Worm (Caenorhabditis elegans): Measurements from ENCODE around the gene F22B3.5.

DNA sequence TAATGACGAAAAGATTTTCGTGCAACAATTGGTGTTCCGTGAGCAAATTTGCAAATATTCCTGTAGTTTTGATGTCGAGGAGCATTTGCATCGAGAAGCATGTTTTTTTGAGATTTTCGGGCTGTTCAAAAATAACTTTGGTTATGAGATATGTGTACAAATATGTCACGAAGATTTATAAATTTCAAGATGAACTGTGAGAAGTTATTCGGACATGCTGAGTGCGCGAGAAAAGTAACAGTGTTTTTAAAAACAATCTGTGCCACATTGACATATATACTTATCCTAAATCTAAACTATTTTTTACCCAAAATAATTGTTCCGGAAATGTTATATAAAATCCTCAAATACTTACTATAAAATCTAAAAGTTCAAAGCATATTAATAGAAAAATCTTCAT lies 5.1 kb upstream of the F22B3.5 start, which contains the start of gene F22B3.7:
- TF ChIP-seq rnt-1 (tag; optimal IDR thresholded peaks at IDR 0.05) (no peak), ztf-16 (tag; optimal IDR thresholded peaks at IDR 0.05) (no peak), ets-4 (tag; optimal IDR thresholded peaks at IDR 0.05) (no peak), ama-1 (optimal IDR thresholded peaks at IDR 0.05) (no peak), eyg-1 (tag; optimal IDR thresholded peaks at IDR 0.05) (no peak), dmd-4 (tag; optimal IDR thresholded peaks at IDR 0.05; ENCODE audit: borderline replicate concordance) (no peak), gmeb-2 (tag; optimal IDR thresholded peaks at IDR 0.05) (no peak), ceh-34 (tag; optimal IDR thresholded peaks at IDR 0.05) (no peak), hlh-15 (tag; optimal IDR thresholded peaks at IDR 0.05) (no peak), sdc-2 (tag; optimal IDR thresholded peaks at IDR 0.05) (no peak), ref-2 (tag; optimal IDR thresholded peaks at IDR 0.05) (no peak), ceh-24 (tag; optimal IDR thresholded peaks at IDR 0.05) (no peak), hlh-30 (tag; optimal IDR thresholded peaks at IDR 0.05; ENCODE audit: insufficient read depth) (no peak), nfya-1 (tag; optimal IDR thresholded peaks at IDR 0.05) (no peak)

All from whole organism, late embryonic.